Worm (Caenorhabditis elegans) whole organism, young adult: ENCODE data around the gene srw-39.

Experiments
- B0019.2 ChIP-seq: fragments of 200-800 bp; sonication (Bioruptor generic); conservative IDR thresholded peaks from 2 replicates; pipeline ENCODE4 v1.3.6; 2022; ENCODE audit warnings: missing genetic modification reagents, missing genetic modification characterization, missing compliant biosample characterization
- B0035.1 ChIP-seq: sonication (generic microtip); optimal IDR thresholded peaks from 2 replicates; lab custom pipeline; 2016; ENCODE audit warnings: missing genetic modification characterization, mild to moderate bottlenecking, missing compliant biosample characterization, missing genotype, missing genetic modification reagents
- F33H1.4 ChIP-seq: fragments of 200-800 bp; sonication (Bioruptor generic); IDR thresholded peaks from 2 replicates; pipeline ENCODE4 v1.3.6; 2022; ENCODE audit warnings: missing genetic modification reagents, missing genetic modification characterization, missing compliant biosample characterization
- F52B5.7 ChIP-seq: sonication (generic microtip); optimal IDR thresholded peaks from 2 replicates; lab custom pipeline; 2016; ENCODE audit warnings: mild to moderate bottlenecking, missing genetic modification characterization, missing compliant biosample characterization
- F55B11.4 ChIP-seq: sonication (generic microtip); optimal IDR thresholded peaks from 2 replicates; lab custom pipeline; 2016; ENCODE audit warnings: missing compliant biosample characterization, missing genetic modification characterization, borderline replicate concordance; ENCODE audit not compliant: insufficient read depth
- K11D2.4 ChIP-seq: fragments of 200-800 bp; sonication (Bioruptor generic); IDR thresholded peaks from 2 replicates; pipeline ENCODE4 v1.3.6; 2022; ENCODE audit warnings: missing genetic modification reagents, missing genetic modification characterization, missing compliant biosample characterization
- T07F8.4 ChIP-seq: sonication (generic microtip); optimal IDR thresholded peaks from 2 replicates; lab custom pipeline; 2016; ENCODE audit warnings: mild to moderate bottlenecking, missing genetic modification characterization, moderate library complexity, missing compliant biosample characterization
- T26A5.8 ChIP-seq: sonication (generic microtip); optimal IDR thresholded peaks from 2 replicates; lab custom pipeline; 2016; ENCODE audit warnings: missing genetic modification characterization, missing compliant biosample characterization
- Y79H2A.3 ChIP-seq: fragments of 200-800 bp; sonication (Bioruptor generic); conservative IDR thresholded peaks from 2 replicates; pipeline ENCODE4 v1.3.6; 2022; ENCODE audit warnings: missing genetic modification reagents, missing genetic modification characterization, missing compliant biosample characterization
- akir-1 ChIP-seq: fragments of 200-800 bp; sonication (Bioruptor generic); optimal IDR thresholded peaks from 2 replicates; lab custom pipeline; 2018; ENCODE audit warnings: mild to moderate bottlenecking, missing genetic modification characterization, moderate library complexity, missing compliant biosample characterization
- athp-1 ChIP-seq: sonication (generic microtip); optimal IDR thresholded peaks from 2 replicates; lab custom pipeline; 2017; ENCODE audit warnings: mild to moderate bottlenecking, missing genetic modification characterization, missing compliant biosample characterization
- attf-3 ChIP-seq: fragments of 200-800 bp; sonication (Bioruptor generic); conservative IDR thresholded peaks from 2 replicates; pipeline ENCODE4 v1.3.6; 2022; ENCODE audit warnings: missing genetic modification reagents, missing genetic modification characterization, missing compliant biosample characterization
- attf-5 ChIP-seq: fragments of 200-800 bp; sonication (Bioruptor generic); optimal IDR thresholded peaks from 2 replicates; lab custom pipeline; 2018; ENCODE audit warnings: mild to moderate bottlenecking, missing genetic modification characterization, missing compliant biosample characterization
- bed-1 ChIP-seq: fragments of 200-800 bp; sonication (Bioruptor generic); IDR thresholded peaks from 2 replicates; pipeline ENCODE4 v1.3.6; 2022; ENCODE audit warnings: missing genetic modification reagents, missing genetic modification characterization, missing compliant biosample characterization
- cebp-1 ChIP-seq, 2 experiments: fragments of 200-800 bp in 1 of 2; sonication (Bioruptor generic) in 1 of 2; sonication (generic microtip) in 1 of 2; IDR thresholded peaks in 1 of 2; optimal IDR thresholded peaks in 1 of 2; 2 replicates each; pipeline versions ENCODE4 v1.3.6 to Lab custom; 2017 to 2022; ENCODE audit warnings: missing compliant biosample characterization in 2 of 2, missing genetic modification characterization in 2 of 2, mild to moderate bottlenecking in 1 of 2, missing genetic modification reagents in 1 of 2, moderate library complexity in 1 of 2
- ceh-27 ChIP-seq: fragments of 200-800 bp; sonication (Bioruptor generic); optimal IDR thresholded peaks from 2 replicates; lab custom pipeline; 2018; ENCODE audit warnings: mild to moderate bottlenecking, missing genetic modification characterization, moderate library complexity, missing compliant biosample characterization
- ceh-79 ChIP-seq: sonication (generic microtip); optimal IDR thresholded peaks from 2 replicates; lab custom pipeline; 2017; ENCODE audit warnings: mild to moderate bottlenecking, missing genetic modification characterization, missing compliant biosample characterization
- chd-7 ChIP-seq: sonication (generic microtip); optimal IDR thresholded peaks from 2 replicates; lab custom pipeline; 2016; ENCODE audit warnings: mild to moderate bottlenecking, missing genetic modification characterization, moderate library complexity, missing compliant biosample characterization
- dpff-1 ChIP-seq: sonication (generic microtip); optimal IDR thresholded peaks from 2 replicates; lab custom pipeline; 2017; ENCODE audit warnings: mild to moderate bottlenecking, missing genetic modification characterization, missing compliant biosample characterization
- dpl-1 ChIP-seq: fragments of 150-350 bp; optimal IDR thresholded peaks from 2 replicates; lab custom pipeline; 2014; ENCODE audit warnings: missing biosample characterization, missing genetic modification reagents, missing genetic modification characterization
- egl-18 ChIP-seq: fragments of 200-800 bp; sonication (Bioruptor generic); IDR thresholded peaks from 2 replicates; pipeline ENCODE4 v1.3.6; 2022; ENCODE audit warnings: missing genetic modification reagents, missing genetic modification characterization, missing compliant biosample characterization
- egl-44 ChIP-seq: fragments of 200-800 bp; sonication (Bioruptor generic); IDR thresholded peaks from 2 replicates; pipeline ENCODE4 v1.3.6; 2022; ENCODE audit warnings: missing genetic modification reagents, missing genetic modification characterization, missing compliant biosample characterization
- egrh-3 ChIP-seq: fragments of 200-800 bp; sonication (Bioruptor generic); IDR thresholded peaks from 2 replicates; pipeline ENCODE4 v1.3.6; 2022; ENCODE audit warnings: missing genetic modification reagents, missing genetic modification characterization, missing compliant biosample characterization
- gei-17 ChIP-seq: fragments of 200-800 bp; sonication (Bioruptor generic); optimal IDR thresholded peaks from 2 replicates; lab custom pipeline; 2018; ENCODE audit warnings: mild to moderate bottlenecking, missing genetic modification characterization, missing compliant biosample characterization
- hlh-12 ChIP-seq: sonication (generic microtip); optimal IDR thresholded peaks from 2 replicates; lab custom pipeline; 2016; ENCODE audit warnings: missing genetic modification characterization, missing compliant biosample characterization
- hlh-26 ChIP-seq: fragments of 200-800 bp; sonication (Bioruptor generic); conservative IDR thresholded peaks from 2 replicates; pipeline ENCODE4 v1.3.6; 2022; ENCODE audit warnings: missing genetic modification reagents, missing genetic modification characterization, missing compliant biosample characterization
- hmg-1.2 ChIP-seq: fragments of 200-800 bp; sonication (Bioruptor generic); IDR thresholded peaks from 2 replicates; pipeline ENCODE4 v1.3.6; 2022; ENCODE audit warnings: missing genetic modification reagents, missing genetic modification characterization, missing compliant biosample characterization
- hmg-20 ChIP-seq: fragments of 200-800 bp; sonication (Bioruptor generic); IDR thresholded peaks from 2 replicates; pipeline ENCODE4 v1.3.6; 2022; ENCODE audit warnings: missing genetic modification reagents, missing genetic modification characterization, missing compliant biosample characterization
- hrde-1 ChIP-seq: sonication (generic microtip); optimal IDR thresholded peaks from 2 replicates; lab custom pipeline; 2016; ENCODE audit warnings: missing genetic modification characterization, mild to moderate bottlenecking, missing compliant biosample characterization, moderate library complexity, missing genotype, missing genetic modification reagents, borderline replicate concordance
- let-526 ChIP-seq: fragments of 200-800 bp; sonication (Bioruptor generic); IDR thresholded peaks from 2 replicates; pipeline ENCODE4 v1.3.6; 2022; ENCODE audit warnings: missing genetic modification reagents, missing genetic modification characterization, missing compliant biosample characterization
- lin-35 ChIP-seq, 3 experiments: fragments of 150-350 bp in 2 of 3; sonication (generic microtip) in 1 of 3; optimal IDR thresholded peaks; 2 replicates each; lab custom pipeline; 2014 to 2018; ENCODE audit warnings: missing biosample characterization in 3 of 3, missing genetic modification characterization in 3 of 3, missing genetic modification reagents in 3 of 3
- lin-54 ChIP-seq: fragments of 200-800 bp; sonication (Bioruptor generic); optimal IDR thresholded peaks from 2 replicates; lab custom pipeline; 2018; ENCODE audit warnings: mild to moderate bottlenecking, missing genetic modification characterization, missing compliant biosample characterization
- lsy-27 ChIP-seq: sonication (generic microtip); optimal IDR thresholded peaks from 2 replicates; lab custom pipeline; 2017; ENCODE audit warnings: missing genetic modification characterization, mild to moderate bottlenecking, missing compliant biosample characterization, antibody characterized with exemption, missing genotype, borderline replicate concordance; ENCODE audit not compliant: insufficient read depth
- mcd-1 ChIP-seq: fragments of 200-800 bp; sonication (Bioruptor generic); IDR thresholded peaks from 2 replicates; pipeline ENCODE4 v1.3.6; 2022; ENCODE audit warnings: missing genetic modification reagents, missing genetic modification characterization, missing compliant biosample characterization
- mel-28 ChIP-seq: sonication (generic microtip); optimal IDR thresholded peaks from 2 replicates; lab custom pipeline; 2016; ENCODE audit warnings: borderline replicate concordance, mild to moderate bottlenecking, missing genetic modification characterization, missing compliant biosample characterization
- nfyb-1 ChIP-seq: fragments of 200-800 bp; sonication (Bioruptor generic); IDR thresholded peaks from 2 replicates; pipeline ENCODE4 v1.3.6; 2022; ENCODE audit warnings: missing genetic modification reagents, missing genetic modification characterization, missing compliant biosample characterization
- nhr-90 ChIP-seq: sonication (generic microtip); optimal IDR thresholded peaks from 2 replicates; lab custom pipeline; 2016; ENCODE audit warnings: missing genotype, mild to moderate bottlenecking, missing genetic modification characterization, missing compliant biosample characterization
- pha-4 ChIP-seq: fragments of 150-350 bp; sonication (generic microtip); optimal IDR thresholded peaks from 2 replicates; lab custom pipeline; 2014; ENCODE audit warnings: missing biosample characterization, missing genetic modification reagents, missing genetic modification characterization
- rec-8 ChIP-seq, 2 experiments: sonication (generic microtip); optimal IDR thresholded peaks; 2 replicates each; lab custom pipeline; 2016; ENCODE audit warnings: mild to moderate bottlenecking in 2 of 2, missing genetic modification characterization in 2 of 2, missing genetic modification reagents in 2 of 2, missing genotype in 2 of 2, missing biosample characterization in 1 of 2, missing compliant biosample characterization in 1 of 2, moderate library complexity in 1 of 2
- repo-1 ChIP-seq: sonication (generic microtip); optimal IDR thresholded peaks from 2 replicates; lab custom pipeline; 2017; ENCODE audit warnings: mild to moderate bottlenecking, missing genetic modification characterization, missing compliant biosample characterization
- sdz-38 ChIP-seq: sonication (generic microtip); optimal IDR thresholded peaks from 2 replicates; lab custom pipeline; 2016; ENCODE audit warnings: missing genotype, missing genetic modification characterization, missing compliant biosample characterization
- sea-2 ChIP-seq: fragments of 200-800 bp; sonication (Bioruptor generic); IDR thresholded peaks from 2 replicates; pipeline ENCODE4 v1.3.6; 2022; ENCODE audit warnings: missing genetic modification characterization, missing compliant biosample characterization
- zfh-2 ChIP-seq: fragments of 200-800 bp; sonication (Bioruptor generic); conservative IDR thresholded peaks from 2 replicates; pipeline ENCODE4 v1.3.6; 2022; ENCODE audit warnings: missing genetic modification reagents, missing genetic modification characterization, missing compliant biosample characterization
- ztf-22 ChIP-seq: fragments of 200-800 bp; sonication (Bioruptor generic); optimal IDR thresholded peaks from 2 replicates; lab custom pipeline; 2018; ENCODE audit warnings: mild to moderate bottlenecking, missing genetic modification characterization, moderate library complexity, missing compliant biosample characterization
- ztf-25 ChIP-seq: fragments of 200-800 bp; sonication (Bioruptor generic); IDR thresholded peaks from 2 replicates; pipeline ENCODE4 v1.3.6; 2022; ENCODE audit warnings: missing genetic modification reagents, missing genetic modification characterization, missing compliant biosample characterization
- ztf-6 ChIP-seq: fragments of 200-800 bp; sonication (Bioruptor generic); IDR thresholded peaks from 2 replicates; pipeline ENCODE4 v1.3.6; 2022; ENCODE audit warnings: missing genetic modification reagents, missing genetic modification characterization, missing compliant biosample characterization

srw-39 gene

DNA sequence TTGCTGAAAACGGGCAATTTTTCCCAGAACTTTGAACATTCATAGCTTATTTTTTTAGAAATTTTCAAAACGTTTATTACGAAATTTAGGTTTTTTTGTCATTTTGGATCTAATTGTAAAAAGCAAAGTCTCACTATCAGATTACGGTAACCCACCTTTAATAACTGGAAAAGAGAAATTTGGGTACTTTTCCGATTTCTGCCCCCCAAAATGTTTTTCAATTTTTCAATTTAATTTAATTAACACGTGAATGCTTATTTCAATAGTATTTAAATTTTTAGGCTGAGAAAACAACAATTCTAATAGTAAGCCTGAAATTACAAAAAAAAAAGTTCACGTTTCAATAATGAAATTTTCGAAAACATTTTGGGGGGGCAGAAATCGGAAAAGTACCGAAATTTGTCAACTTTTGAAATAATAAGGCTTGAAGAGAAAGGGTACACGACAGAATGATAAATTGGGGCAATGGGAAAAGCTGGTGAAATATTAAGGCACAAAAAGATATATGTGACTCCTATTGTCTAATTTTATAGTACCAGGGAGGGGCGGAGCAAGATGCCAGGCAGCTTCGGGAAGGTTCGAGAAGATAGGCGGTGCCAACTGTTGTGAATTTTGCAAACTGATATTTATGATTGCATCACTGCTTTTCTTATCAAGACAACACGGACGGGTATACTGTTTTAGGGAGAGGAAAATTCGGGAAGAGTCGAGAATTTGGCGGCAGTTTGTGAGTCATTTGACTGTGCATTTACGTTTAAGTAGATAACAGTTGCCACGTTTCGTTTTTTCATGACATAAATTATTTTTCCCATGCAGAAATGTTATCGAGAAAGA lies 7.6 kb downstream of the srw-39 start, which contains the start of gene F19B2.5 (continued):
- TF ChIP-seq egl-44 (GFP tag; lab: Robert Waterston, UW) (no peak), hlh-26 (GFP tag; lab: Robert Waterston, UW) (no peak), egl-18 (GFP tag; lab: Robert Waterston, UW) (no peak), ztf-25 (GFP tag; lab: Robert Waterston, UW) (no peak), F33H1.4 (GFP tag; lab: Robert Waterston, UW) (no peak), Y79H2A.3 (GFP tag; lab: Robert Waterston, UW) (no peak), nfyb-1 (GFP tag; lab: Robert Waterston, UW) (peak; percentile 83; the same call in 1 of the 2 replicates), lin-54 (GFP tag; lab: Kevin White, UChicago) (peak; percentile 34), ceh-79 (no peak), nhr-90 (tag; lab: Kevin White, UChicago) (peak; percentile 11), repo-1 (tag; lab: Kevin White, UChicago) (peak; percentile 0), T07F8.4 (tag; lab: Kevin White, UChicago) (no peak), dpff-1 (tag; lab: Kevin White, UChicago) (peak; percentile 47), sdz-38 (tag; lab: Kevin White, UChicago) (no peak), B0019.2 (no peak), lin-35 (GFP tag; optimal IDR thresholded peaks at IDR 0.05; lab: Kevin White, UChicago) (no peak), akir-1 (GFP tag; lab: Kevin White, UChicago) (peak; percentile 51), mcd-1 (GFP tag; lab: Robert Waterston, UW) (peak; percentile 41; the same call in 1 of the 2 replicates), hrde-1 (tag; lab: Kevin White, UChicago) (no peak), ceh-27 (no peak), bed-1 (GFP tag; lab: Robert Waterston, UW) (no peak), lsy-27 (tag; lab: Kevin White, UChicago) (no peak), athp-1 (tag; lab: Kevin White, UChicago) (no peak), sea-2 (0 out of 2 replicates have a peak, but pooled peaks have one; percentile 19), hmg-1.2 (no peak), dpl-1 (no peak), chd-7 (tag; lab: Kevin White, UChicago) (peak; percentile 80), egrh-3 (GFP tag; lab: Robert Waterston, UW) (no peak), attf-3 (GFP tag; lab: Robert Waterston, UW) (no peak), attf-5 (no peak), cebp-1 (GFP tag; IDR thresholded peaks at IDR 0.05; lab: Robert Waterston, UW) (no peak), cebp-1 (tag; optimal IDR thresholded peaks at IDR 0.05; lab: Kevin White, UChicago) (peak; percentile 50), B0035.1 (no peak), K11D2.4 (GFP tag; lab: Robert Waterston, UW) (no peak), mel-28 (tag; lab: Kevin White, UChicago) (no peak), F55B11.4 (tag; lab: Kevin White, UChicago) (no peak), hlh-12 (tag; lab: Kevin White, UChicago) (no peak), let-526 (peak; percentile 36; the same call in 1 of the 2 replicates), hmg-20 (no peak), ztf-22 (GFP tag; lab: Kevin White, UChicago) (no peak), gei-17 (GFP tag; lab: Kevin White, UChicago) (peak; percentile 51), rec-8 (tag; optimal IDR thresholded peaks at IDR 0.05; lab: Kevin White, UChicago) (no peak), pha-4 (peak; percentile 66), ztf-6 (no peak), T26A5.8 (tag; lab: Kevin White, UChicago) (no peak), F52B5.7 (no peak), zfh-2 (no peak)
